Fruit fly (Drosophila melanogaster): ENCODE data around the gene dbr.

DNA sequence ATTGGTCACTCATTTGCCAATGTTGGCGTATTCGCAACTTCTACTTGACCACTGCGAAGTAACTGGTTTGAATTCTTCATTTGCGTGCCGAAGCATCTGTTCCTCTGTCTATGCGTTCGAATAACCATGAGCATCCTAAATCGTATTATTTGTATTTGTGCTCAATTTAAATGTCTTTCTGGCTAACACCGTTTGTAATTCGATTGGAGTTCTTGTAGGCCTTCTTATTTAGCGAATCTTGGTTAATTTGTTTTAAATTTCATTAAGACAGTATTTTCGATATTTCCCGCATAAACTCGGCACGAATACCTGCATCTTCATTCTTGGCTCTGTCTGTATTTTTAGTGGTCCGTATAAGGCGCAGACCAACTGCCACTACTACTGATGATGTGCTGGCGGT lies 25.5 kb downstream of the dbr start:
- TF ChIP-seq CTCF (optimal IDR thresholded peaks at IDR 0.05) (no peak), CG8478 (optimal IDR thresholded peaks at IDR 0.05) (no peak)
